Worm (Caenorhabditis elegans) whole organism, L1 larva: Measurements from ENCODE around the gene sas-1.

Experiments used
- C16A3.4 ChIP-seq: fragments of 150-350 bp; optimal IDR thresholded peaks from 2 replicates; lab custom pipeline; 2014; ENCODE audit warnings: missing biosample characterization, missing genetic modification characterization
- ceh-90 ChIP-seq: sonication (generic microtip); optimal IDR thresholded peaks from 2 replicates; lab custom pipeline; 2016; ENCODE audit warnings: missing genetic modification characterization, missing compliant biosample characterization
- ces-1 ChIP-seq: fragments of 150-350 bp; optimal IDR thresholded peaks from 2 replicates; lab custom pipeline; 2014; ENCODE audit warnings: missing biosample characterization, missing genetic modification reagents, missing genetic modification characterization
- dpl-1 ChIP-seq, 3 experiments: fragments of 150-350 bp in 2 of 3; sonication (generic microtip) in 1 of 3; optimal IDR thresholded peaks; 2 replicates each; lab custom pipeline; 2014 to 2017; ENCODE audit warnings: missing biosample characterization in 3 of 3, missing genetic modification characterization in 3 of 3, missing genetic modification reagents in 3 of 3
- fos-1 ChIP-seq: fragments of 150-350 bp; optimal IDR thresholded peaks from 2 replicates; lab custom pipeline; 2014; ENCODE audit warnings: missing biosample characterization, missing genetic modification characterization
- jun-1 ChIP-seq: fragments of 150-350 bp; optimal IDR thresholded peaks from 2 replicates; lab custom pipeline; 2014; ENCODE audit warnings: missing biosample characterization, missing genetic modification reagents, missing genetic modification characterization
- lsy-2 ChIP-seq, 2 experiments: fragments of 150-350 bp; optimal IDR thresholded peaks; 2 replicates each; lab custom pipeline; 2014; ENCODE audit warnings: missing biosample characterization in 2 of 2, missing genetic modification characterization in 2 of 2
- mdl-1 ChIP-seq, 2 experiments: fragments of 150-350 bp; optimal IDR thresholded peaks; 2 replicates each; lab custom pipeline; 2014 to 2017; ENCODE audit warnings: missing biosample characterization in 2 of 2, missing genetic modification characterization in 2 of 2, inconsistent platforms in 1 of 2
- nhr-76 ChIP-seq: sonication (generic microtip); optimal IDR thresholded peaks from 2 replicates; lab custom pipeline; 2017; ENCODE audit warnings: missing biosample characterization, missing genetic modification characterization
- nhr-77 ChIP-seq: fragments of 150-350 bp; optimal IDR thresholded peaks from 2 replicates; lab custom pipeline; 2014; ENCODE audit warnings: missing biosample characterization, missing genetic modification characterization
- pqm-1 ChIP-seq: sonication (generic microtip); optimal IDR thresholded peaks from 3 replicates; lab custom pipeline; 2017; ENCODE audit warnings: missing biosample characterization, missing genetic modification characterization
- unc-86 ChIP-seq: sonication (generic microtip); optimal IDR thresholded peaks from 2 replicates; lab custom pipeline; 2016; ENCODE audit warnings: missing genetic modification characterization, missing compliant biosample characterization
- xbp-1 ChIP-seq: sonication (generic microtip); optimal IDR thresholded peaks from 2 replicates; lab custom pipeline; 2016; ENCODE audit warnings: missing genetic modification characterization, missing compliant biosample characterization
- ztf-11 ChIP-seq, 2 experiments: sonication (generic microtip); optimal IDR thresholded peaks; 2 replicates each; lab custom pipeline; 2016 to 2017; ENCODE audit warnings: missing genetic modification characterization in 2 of 2, missing biosample characterization in 1 of 2, missing compliant biosample characterization in 1 of 2

- TF ChIP-seq nhr-76 (tag; lab: Kevin White, UChicago) (no peak), pqm-1 (tag; lab: Kevin White, UChicago) (no peak), C16A3.4 (tag; lab: Kevin White, UChicago) (no peak), mdl-1 (tag; optimal IDR thresholded peaks at IDR 0.05; lab: Kevin White, UChicago) (no peak), jun-1 (tag; lab: Kevin White, UChicago) (no peak), nhr-77 (no peak), xbp-1 (no peak), unc-86 (no peak), ztf-11 (tag; optimal IDR thresholded peaks at IDR 0.05; lab: Kevin White, UChicago) (no peak), lsy-2 (tag; optimal IDR thresholded peaks at IDR 0.05; lab: Kevin White, UChicago) (no peak), dpl-1 (GFP tag; optimal IDR thresholded peaks at IDR 0.05; lab: Kevin White, UChicago) (no peak), ceh-90 (tag; lab: Kevin White, UChicago) (no peak), ces-1 (GFP tag; lab: Kevin White, UChicago) (no peak), fos-1 (no peak)
Measured at ce11 chrIII:12697591-12697990, 1.7 kb upstream of the sas-1 start.
